Worm (Caenorhabditis elegans): ENCODE measurements around the gene F14F9.3.

DNA sequence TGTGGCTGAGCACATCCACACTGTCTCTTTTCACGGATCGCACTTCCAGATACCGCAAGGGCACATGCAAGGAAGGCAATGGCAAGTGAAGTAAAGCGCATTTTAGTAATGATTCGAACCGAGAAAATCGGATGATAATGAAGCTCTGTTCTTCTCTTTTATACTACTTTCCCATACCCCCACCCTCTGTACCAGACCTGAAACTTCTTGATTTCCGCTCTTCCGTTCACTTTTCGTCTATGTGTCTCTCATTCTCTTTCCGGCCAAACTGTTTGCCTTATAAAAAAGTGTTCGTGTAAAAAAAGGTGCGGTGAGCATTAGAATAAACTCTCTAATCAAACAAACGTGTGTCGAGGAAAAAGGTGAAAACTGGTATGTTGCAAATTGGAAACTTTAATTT lies 23.8 kb downstream of the F14F9.3 start, which contains the start of gene abu-6:
- TF ChIP-seq klf-2 (GFP tag; conservative IDR thresholded peaks at IDR 0.05) (no peak), cog-1 (tag; optimal IDR thresholded peaks at IDR 0.05) (no peak), tab-1 (GFP tag; IDR thresholded peaks at IDR 0.05) (no peak)
